Fruit fly (Drosophila melanogaster) whole organism, embryonic: Measurements from ENCODE around the gene xmas.

Experiments
- Antp ChIP-seq: fragments of 200-800 bp; sonication (Bioruptor generic); optimal IDR thresholded peaks from 3 replicates; lab custom pipeline; 2016; ENCODE audit warnings: missing biosample characterization, missing genetic modification characterization
- CG10431 ChIP-seq: fragments of 200-800 bp; sonication (Bioruptor generic); optimal IDR thresholded peaks from 3 replicates; lab custom pipeline; 2018; ENCODE audit warnings: missing biosample characterization, mild to moderate bottlenecking, missing genetic modification characterization
- CG11456 ChIP-seq: fragments of 200-800 bp; sonication (Bioruptor generic); IDR thresholded peaks from 3 replicates; pipeline ENCODE4 v1.3.6; 2022; ENCODE audit warnings: missing biosample characterization, missing genetic modification characterization
- CG11695 ChIP-seq: fragments of 200-800 bp; sonication (Bioruptor generic); IDR thresholded peaks from 3 replicates; pipeline ENCODE4 v1.3.6; 2022; ENCODE audit warnings: missing biosample characterization, missing genetic modification characterization
- CG12104 ChIP-seq: fragments of 200-800 bp; sonication (Bioruptor generic); optimal IDR thresholded peaks from 3 replicates; lab custom pipeline; 2016; ENCODE audit warnings: missing biosample characterization, missing genetic modification characterization
- CG12299 ChIP-seq: fragments of 200-800 bp; sonication (Bioruptor generic); optimal IDR thresholded peaks from 2 replicates; lab custom pipeline; 2018; ENCODE audit warnings: missing biosample characterization, mild to moderate bottlenecking, missing genetic modification characterization
- CG12942 ChIP-seq: fragments of 200-800 bp; sonication (Bioruptor generic); optimal IDR thresholded peaks from 3 replicates; lab custom pipeline; 2016; ENCODE audit warnings: missing biosample characterization, missing genetic modification characterization
- CG13123 ChIP-seq: fragments of 200-800 bp; sonication (Bioruptor generic); optimal IDR thresholded peaks from 2 replicates; lab custom pipeline; 2016; ENCODE audit warnings: missing biosample characterization, missing genetic modification characterization
- CG14710 ChIP-seq: fragments of 200-800 bp; sonication (Bioruptor generic); optimal IDR thresholded peaks from 3 replicates; lab custom pipeline; 2019; ENCODE audit warnings: missing biosample characterization, mild to moderate bottlenecking, missing genetic modification characterization, moderate library complexity
- CG1792 ChIP-seq: fragments of 200-800 bp; sonication (Bioruptor generic); optimal IDR thresholded peaks from 2 replicates; lab custom pipeline; 2016; ENCODE audit warnings: missing biosample characterization, missing genetic modification characterization
- CG18476 ChIP-seq: fragments of 200-800 bp; sonication (Bioruptor generic); optimal IDR thresholded peaks from 2 replicates; lab custom pipeline; 2016; ENCODE audit warnings: missing biosample characterization, mild to moderate bottlenecking, missing genetic modification characterization
- CG18599 ChIP-seq: fragments of 200-800 bp; sonication (Bioruptor generic); optimal IDR thresholded peaks from 3 replicates; lab custom pipeline; 2017; ENCODE audit warnings: missing biosample characterization, missing genetic modification characterization, mild to moderate bottlenecking, moderate library complexity, missing genetic modification reagents
- CG2129 ChIP-seq: fragments of 200-800 bp; sonication (Bioruptor generic); IDR thresholded peaks from 2 replicates; pipeline ENCODE4 v1.3.6; 2022; ENCODE audit warnings: missing biosample characterization, missing genetic modification characterization; ENCODE audit not compliant: partially characterized antibody
- CG3065 ChIP-seq: fragments of 200-800 bp; sonication (Bioruptor generic); optimal IDR thresholded peaks from 2 replicates; lab custom pipeline; 2016; ENCODE audit warnings: missing biosample characterization, missing genetic modification characterization
- CG31224 ChIP-seq: fragments of 200-800 bp; sonication (Bioruptor generic); IDR thresholded peaks from 2 replicates; pipeline ENCODE4 v1.3.6; 2022; ENCODE audit warnings: missing biosample characterization, missing genetic modification characterization
- CG31365 ChIP-seq: fragments of 200-800 bp; sonication (Bioruptor generic); optimal IDR thresholded peaks from 2 replicates; lab custom pipeline; 2018; ENCODE audit warnings: missing biosample characterization, mild to moderate bottlenecking, missing genetic modification characterization
- CG43689 ChIP-seq: fragments of 200-800 bp; sonication (Bioruptor generic); IDR thresholded peaks from 2 replicates; pipeline ENCODE4 v1.3.6; 2022; ENCODE audit warnings: missing biosample characterization, missing genetic modification characterization
- CG4424 ChIP-seq: fragments of 200-800 bp; sonication (Bioruptor generic); optimal IDR thresholded peaks from 3 replicates; lab custom pipeline; 2016; ENCODE audit warnings: missing biosample characterization, missing genetic modification characterization
- CG7357 ChIP-seq: fragments of 200-800 bp; sonication (Bioruptor generic); IDR thresholded peaks from 3 replicates; pipeline ENCODE4 v1.3.6; 2022; ENCODE audit warnings: missing biosample characterization, missing genetic modification characterization
- CG7963 ChIP-seq: fragments of 200-800 bp; sonication (Bioruptor generic); IDR thresholded peaks from 3 replicates; pipeline ENCODE4 v1.3.6; 2022; ENCODE audit warnings: missing biosample characterization, missing genetic modification characterization; ENCODE audit not compliant: partially characterized antibody
- CG8290 ChIP-seq, 3 experiments: fragments of 200-800 bp; sonication (Bioruptor generic); optimal IDR thresholded peaks; 2 replicates each; lab custom pipeline; 2016 to 2019; ENCODE audit warnings: missing biosample characterization in 3 of 3, missing genetic modification characterization in 3 of 3, mild to moderate bottlenecking in 2 of 3, moderate library complexity in 1 of 3
- CG8478 ChIP-seq: fragments of >200 bp; optimal IDR thresholded peaks from 2 replicates; lab custom pipeline; 2018
- CG8765 ChIP-seq: fragments of 200-800 bp; sonication (Bioruptor generic); IDR thresholded peaks from 2 replicates; pipeline ENCODE4 v1.3.6; 2022; ENCODE audit warnings: missing biosample characterization, missing genetic modification characterization
- D ChIP-seq, 2 experiments: fragments of 200-800 bp in 1 of 2; fragments of >200 bp in 1 of 2; sonication (Bioruptor generic) in 1 of 2; optimal IDR thresholded peaks; 2 replicates in 1 of 2; 3 replicates in 1 of 2; lab custom pipeline; 2017; ENCODE audit warnings: mild to moderate bottlenecking in 1 of 2, missing biosample characterization in 1 of 2, missing genetic modification characterization in 1 of 2, missing genetic modification reagents in 1 of 2
- HmgZ ChIP-seq: fragments of 200-800 bp; sonication (Bioruptor generic); optimal IDR thresholded peaks from 2 replicates; lab custom pipeline; 2018; ENCODE audit warnings: missing biosample characterization, mild to moderate bottlenecking, missing genetic modification characterization
- NC2α ChIP-seq: fragments of 200-800 bp; sonication (Bioruptor generic); optimal IDR thresholded peaks from 2 replicates; lab custom pipeline; 2016; ENCODE audit warnings: missing biosample characterization, missing genetic modification characterization
- Pdp1 ChIP-seq, 2 experiments: fragments of 200-800 bp; sonication (Bioruptor generic); optimal IDR thresholded peaks; 3 replicates each; lab custom pipeline; 2016; ENCODE audit warnings: missing biosample characterization in 2 of 2, missing genetic modification characterization in 2 of 2, mild to moderate bottlenecking in 1 of 2, moderate library complexity in 1 of 2
- Poxn ChIP-seq: fragments of 200-800 bp; sonication (Bioruptor generic); IDR thresholded peaks from 2 replicates; pipeline ENCODE4 v1.3.6; 2022; ENCODE audit warnings: missing biosample characterization, missing genetic modification characterization
- Sox102F ChIP-seq: fragments of 200-800 bp; sonication (Bioruptor generic); optimal IDR thresholded peaks from 2 replicates; lab custom pipeline; 2018; ENCODE audit warnings: missing biosample characterization, mild to moderate bottlenecking, missing genetic modification characterization, moderate library complexity
- Xbp1 ChIP-seq: fragments of 200-800 bp; sonication (Bioruptor generic); optimal IDR thresholded peaks from 3 replicates; lab custom pipeline; 2016; ENCODE audit warnings: missing biosample characterization, mild to moderate bottlenecking, missing genetic modification characterization
- YL-1 ChIP-seq: fragments of 200-800 bp; sonication (Bioruptor generic); optimal IDR thresholded peaks from 3 replicates; lab custom pipeline; 2017; ENCODE audit warnings: missing biosample characterization, mild to moderate bottlenecking, missing genetic modification characterization
- ash1 ChIP-seq: fragments of 200-800 bp; sonication (Bioruptor generic); optimal IDR thresholded peaks from 2 replicates; lab custom pipeline; 2018; ENCODE audit warnings: missing biosample characterization, mild to moderate bottlenecking, missing genetic modification characterization
- cg ChIP-seq: fragments of 200-800 bp; sonication (Bioruptor generic); optimal IDR thresholded peaks from 3 replicates; lab custom pipeline; 2019; ENCODE audit warnings: missing biosample characterization, mild to moderate bottlenecking, missing genetic modification characterization, moderate library complexity
- disco-r ChIP-seq: fragments of 200-800 bp; sonication (Bioruptor generic); optimal IDR thresholded peaks from 2 replicates; lab custom pipeline; 2016; ENCODE audit warnings: missing biosample characterization, missing genetic modification characterization
- dpn ChIP-seq, 2 experiments: fragments of 200-800 bp; sonication (Bioruptor generic); optimal IDR thresholded peaks; 3 replicates each; lab custom pipeline; 2016; ENCODE audit warnings: missing biosample characterization in 2 of 2, missing genetic modification characterization in 2 of 2
- fd64A ChIP-seq: fragments of 200-800 bp; sonication (Bioruptor generic); optimal IDR thresholded peaks from 3 replicates; lab custom pipeline; 2018; ENCODE audit warnings: missing biosample characterization, mild to moderate bottlenecking, missing genetic modification characterization
- gfzf ChIP-seq: fragments of 200-800 bp; sonication (Bioruptor generic); optimal IDR thresholded peaks from 2 replicates; lab custom pipeline; 2016; ENCODE audit warnings: missing biosample characterization, mild to moderate bottlenecking, missing genetic modification characterization, moderate library complexity
- gro ChIP-seq: fragments of 200-800 bp; sonication (Bioruptor generic); optimal IDR thresholded peaks from 2 replicates; lab custom pipeline; 2016; ENCODE audit warnings: missing biosample characterization, missing genetic modification characterization
- jing ChIP-seq: fragments of 200-800 bp; sonication (Bioruptor generic); optimal IDR thresholded peaks from 2 replicates; lab custom pipeline; 2018; ENCODE audit warnings: missing biosample characterization, mild to moderate bottlenecking, missing genetic modification characterization
- knrl ChIP-seq: fragments of 200-800 bp; sonication (Bioruptor generic); IDR thresholded peaks from 3 replicates; pipeline ENCODE4 v1.3.6; 2022; ENCODE audit warnings: missing biosample characterization, missing genetic modification characterization; ENCODE audit not compliant: partially characterized antibody
- lilli ChIP-seq: fragments of 200-800 bp; sonication (Bioruptor generic); optimal IDR thresholded peaks from 3 replicates; lab custom pipeline; 2016; ENCODE audit warnings: missing biosample characterization, missing genetic modification characterization
- mam ChIP-seq: fragments of 200-800 bp; sonication (Bioruptor generic); optimal IDR thresholded peaks from 3 replicates; lab custom pipeline; 2016; ENCODE audit warnings: missing biosample characterization, missing genetic modification characterization
- pnt ChIP-seq: fragments of 200-800 bp; sonication (Bioruptor generic); optimal IDR thresholded peaks from 3 replicates; lab custom pipeline; 2016; ENCODE audit warnings: missing biosample characterization, missing genetic modification characterization
- sd ChIP-seq: fragments of 200-800 bp; sonication (Bioruptor generic); optimal IDR thresholded peaks from 3 replicates; lab custom pipeline; 2018; ENCODE audit warnings: missing biosample characterization, mild to moderate bottlenecking, missing genetic modification characterization, moderate library complexity
- slp2 ChIP-seq: fragments of 200-800 bp; sonication (Bioruptor generic); optimal IDR thresholded peaks from 2 replicates; lab custom pipeline; 2016; ENCODE audit warnings: missing biosample characterization, missing genetic modification characterization
- ssp ChIP-seq: fragments of 200-800 bp; sonication (Bioruptor generic); IDR thresholded peaks from 2 replicates; pipeline ENCODE4 v1.3.6; 2022; ENCODE audit warnings: missing biosample characterization, missing genetic modification characterization
- stc ChIP-seq: fragments of 200-800 bp; sonication (Bioruptor generic); IDR thresholded peaks from 2 replicates; pipeline ENCODE4 v1.3.6; 2022; ENCODE audit warnings: missing biosample characterization, missing genetic modification characterization
- tgo ChIP-seq: fragments of 200-800 bp; sonication (Bioruptor generic); IDR thresholded peaks from 3 replicates; pipeline ENCODE4 v1.3.6; 2022; ENCODE audit warnings: missing biosample characterization, missing genetic modification characterization
- vvl ChIP-seq: fragments of 200-800 bp; sonication (Bioruptor generic); IDR thresholded peaks from 2 replicates; pipeline ENCODE4 v1.3.6; 2022; ENCODE audit warnings: missing biosample characterization, missing genetic modification characterization
- zfh2 ChIP-seq: fragments of 200-800 bp; sonication (Bioruptor generic); optimal IDR thresholded peaks from 2 replicates; lab custom pipeline; 2016; ENCODE audit warnings: missing biosample characterization, missing genetic modification characterization

xmas gene

dm6 chrX:17175558-17176189, 16.6 kb upstream of the xmas start (continued):
- TF ChIP-seq Pdp1 (GFP tag; optimal IDR thresholded peaks at IDR 0.05; lab: Kevin White, UChicago) (peak; percentile 31 to 32), CG7963 (0 out of 3 replicates have a peak, but pooled peaks have one; percentile 10), stc (GFP tag; lab: Robert Waterston, UW) (no peak), lilli (GFP tag; lab: Kevin White, UChicago) (peak; percentile 46), CG14710 (tag; lab: Kevin White, UChicago) (peak; percentile 10), CG13123 (GFP tag; lab: Kevin White, UChicago) (no peak), vvl (GFP tag; lab: Robert Waterston, UW) (peak; percentile 43), fd64A (GFP tag; lab: Kevin White, UChicago) (no peak), CG3065 (GFP tag; lab: Kevin White, UChicago) (no peak), CG8765 (GFP tag; lab: Robert Waterston, UW) (no peak), mam (GFP tag; lab: Kevin White, UChicago) (peak; percentile 35), CG18599 (GFP tag; lab: Kevin White, UChicago) (no peak), CG31224 (GFP tag; lab: Robert Waterston, UW) (no peak), dpn (GFP tag; optimal IDR thresholded peaks at IDR 0.05; lab: Kevin White, UChicago) (peak; percentile 14 to 35), cg (GFP tag; lab: Kevin White, UChicago) (no peak), CG31365 (tag; lab: Kevin White, UChicago) (peak; percentile 4), ash1 (GFP tag; lab: Kevin White, UChicago) (peak; percentile 15), jing (GFP tag; lab: Kevin White, UChicago) (no peak), CG7357 (GFP tag; lab: Robert Waterston, UW) (no peak), YL-1 (GFP tag; lab: Kevin White, UChicago) (no peak), CG18476 (GFP tag; lab: Kevin White, UChicago) (no peak), ssp (GFP tag; lab: Robert Waterston, UW) (peak; percentile 17; the same call in 1 of the 2 replicates), zfh2 (GFP tag; lab: Kevin White, UChicago) (no peak), CG10431 (GFP tag; lab: Kevin White, UChicago) (no peak), CG12104 (GFP tag; lab: Kevin White, UChicago) (no peak), gro (GFP tag; lab: Kevin White, UChicago) (no peak), CG12942 (GFP tag; lab: Kevin White, UChicago) (no peak), sd (tag; lab: Kevin White, UChicago) (no peak), CG43689 (GFP tag; lab: Robert Waterston, UW) (no peak), CG1792 (GFP tag; lab: Kevin White, UChicago) (no peak), Sox102F (GFP tag; lab: Kevin White, UChicago) (peak; percentile 42), Antp (GFP tag; lab: Kevin White, UChicago) (peak; percentile 24), slp2 (GFP tag; lab: Kevin White, UChicago) (no peak), pnt (GFP tag; lab: Kevin White, UChicago) (peak; percentile 20), gfzf (GFP tag; lab: Kevin White, UChicago) (peak; percentile 8), NC2α (no peak), Poxn (GFP tag; lab: Robert Waterston, UW) (no peak), tgo (GFP tag; lab: Robert Waterston, UW) (no peak), Xbp1 (GFP tag; lab: Kevin White, UChicago) (peak; percentile 55), HmgZ (tag; lab: Kevin White, UChicago) (peak; percentile 52), disco-r (no peak), CG11456 (GFP tag; lab: Robert Waterston, UW) (peak; percentile 68; the same call in 2 of the 3 replicates), CG8478 (no peak), CG4424 (peak; percentile 9), knrl (GFP tag; lab: Robert Waterston, UW) (peak; percentile 48; the same call in 2 of the 3 replicates), CG2129 (GFP tag; lab: Robert Waterston, UW) (no peak), D (optimal IDR thresholded peaks at IDR 0.05; lab: Kevin White, UChicago) (no peak), D (GFP tag; optimal IDR thresholded peaks at IDR 0.05; lab: Kevin White, UChicago) (peak; percentile 9), CG8290 (GFP tag; optimal IDR thresholded peaks at IDR 0.05; lab: Kevin White, UChicago) (peak; percentile 61), CG8290 (tag; optimal IDR thresholded peaks at IDR 0.05; lab: Kevin White, UChicago) (peak; percentile 38 to 74), CG12299 (tag; lab: Kevin White, UChicago) (no peak), CG11695 (no peak)
